Worm (Caenorhabditis elegans): ENCODE data around the gene Y79H2A.3.

DNA sequence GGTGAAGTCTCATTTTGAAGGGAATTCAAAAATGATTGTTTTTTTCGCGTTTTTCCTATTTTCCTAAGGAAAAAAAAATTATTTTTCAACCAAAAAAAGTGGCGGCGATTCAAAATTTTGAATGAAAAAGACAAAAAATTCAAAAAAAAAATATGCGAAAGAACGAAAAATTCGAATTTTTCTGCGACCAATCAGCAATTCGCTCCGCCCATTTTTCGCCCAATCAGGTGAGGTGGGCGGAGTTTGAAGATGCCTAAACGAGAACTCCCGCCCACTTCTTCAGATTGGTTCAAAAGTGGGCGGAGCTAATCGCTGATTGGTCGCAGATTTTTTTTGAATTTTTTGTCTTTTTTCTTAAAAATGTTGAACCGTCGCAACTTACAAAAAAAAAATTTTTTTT lies 11.8 kb upstream of the Y79H2A.3 start:
- TF ChIP-seq mep-1 (tag; optimal IDR thresholded peaks at IDR 0.05) = no peak
- TF ChIP-seq nhr-237 (tag; optimal IDR thresholded peaks at IDR 0.05) = no peak
- no peak for TF ChIP-seq elt-1 (tag; optimal IDR thresholded peaks at IDR 0.05; ENCODE audit: borderline replicate concordance, insufficient read depth)
- no peak for TF ChIP-seq lsy-2 (tag; optimal IDR thresholded peaks at IDR 0.05)
- TF ChIP-seq unc-62 (GFP tag; optimal IDR thresholded peaks at IDR 0.05) = no peak
- TF ChIP-seq sptf-1 (tag; optimal IDR thresholded peaks at IDR 0.05) = no peak
- no peak for TF ChIP-seq pha-4 (tag; optimal IDR thresholded peaks at IDR 0.05)
- TF ChIP-seq lin-13 (tag; optimal IDR thresholded peaks at IDR 0.05) = no peak
- no peak for TF ChIP-seq elt-3 (tag; optimal IDR thresholded peaks at IDR 0.05)
- no peak for TF ChIP-seq unc-120 (tag; optimal IDR thresholded peaks at IDR 0.05; ENCODE audit: poor library complexity, severe bottlenecking)

Measured in whole organism, mixed stage, embryonic.